Fruit fly (Drosophila melanogaster): ENCODE data around the gene CG15535.

- TF ChIP-seq CG1620 (GFP tag; optimal IDR thresholded peaks at IDR 0.05) (no peak), Mnt (GFP tag; optimal IDR thresholded peaks at IDR 0.05) (peak; percentile 90), ovo (GFP tag; optimal IDR thresholded peaks at IDR 0.05) (no peak), CG11617 (GFP tag; optimal IDR thresholded peaks at IDR 0.05) (peak; percentile 36), tj (GFP tag; optimal IDR thresholded peaks at IDR 0.05) (no peak), Hr96 (GFP tag; optimal IDR thresholded peaks at IDR 0.05) (no peak)
These were observed at the start of gene CG15535, which contains the start of gene mRpS18C for dm6 chr3R:30423695-30424094.

Data from whole organism, adult.